Worm (Caenorhabditis elegans) whole organism, late embryonic: ENCODE results near the gene drap-1.

Source experiments
- ceh-18 ChIP-seq: sonication (generic microtip); optimal IDR thresholded peaks from 2 replicates; lab custom pipeline; 2016; ENCODE audit warnings: missing genetic modification characterization, missing compliant biosample characterization
- hlh-8 ChIP-seq: sonication (generic microtip); optimal IDR thresholded peaks from 2 replicates; lab custom pipeline; 2016; ENCODE audit warnings: missing genotype, missing genetic modification characterization, missing compliant biosample characterization
- rnt-1 ChIP-seq: sonication (generic microtip); optimal IDR thresholded peaks from 2 replicates; lab custom pipeline; 2016; ENCODE audit warnings: missing genetic modification characterization, missing compliant biosample characterization
- unc-55 ChIP-seq: sonication (generic microtip); optimal IDR thresholded peaks from 2 replicates; lab custom pipeline; 2017; ENCODE audit warnings: missing biosample characterization, missing genetic modification reagents, missing genetic modification characterization

DNA sequence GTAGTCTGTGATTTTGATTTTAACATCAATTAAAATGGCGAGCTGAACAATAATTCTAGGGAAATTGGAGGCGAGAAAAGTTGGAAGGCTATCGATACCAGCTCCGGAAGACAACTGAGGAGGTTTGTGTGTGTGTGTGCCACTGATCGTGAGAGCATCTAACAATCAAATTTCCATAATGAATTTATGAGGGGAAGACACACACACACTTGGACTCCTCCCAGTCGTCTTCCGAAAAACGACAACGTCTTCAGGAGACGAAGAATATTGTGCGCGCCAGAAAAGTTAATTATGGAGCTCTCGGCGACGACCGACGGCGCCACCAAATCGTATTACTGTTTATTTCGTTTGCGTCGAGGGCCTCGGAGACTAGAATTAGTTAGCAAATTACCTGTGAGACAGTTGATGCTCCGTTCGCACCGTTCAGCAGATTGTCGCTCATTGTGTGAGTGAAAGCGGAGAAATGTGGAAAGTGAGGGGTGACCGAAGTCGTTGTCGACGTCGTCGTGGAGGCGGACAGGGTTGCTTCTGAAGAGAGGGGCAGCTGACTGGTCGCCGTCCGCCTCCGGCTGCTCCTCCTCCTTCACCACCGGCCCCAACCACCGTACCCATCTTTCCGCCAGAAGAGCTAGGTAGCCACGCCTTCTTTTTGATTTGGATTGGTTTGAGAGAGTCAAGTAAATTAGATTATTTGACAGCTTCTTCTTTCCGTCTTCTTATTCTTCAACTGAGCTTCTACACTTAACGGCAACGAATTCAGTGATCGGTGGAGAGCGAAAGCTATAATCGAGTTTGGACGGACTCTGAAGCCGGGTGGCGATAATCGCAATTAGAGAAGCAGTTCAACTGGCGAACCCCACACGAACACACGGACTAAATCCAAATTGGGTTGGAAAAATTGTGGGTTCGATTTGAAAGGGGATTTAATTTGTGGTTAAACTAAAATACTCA, 39.2 kb downstream of the drap-1 start, which contains the start of gene unc-42:
- TF ChIP-seq ceh-18 (tag; lab: Kevin White, UChicago) (no peak), hlh-8 (no peak), unc-55 (GFP tag; lab: Kevin White, UChicago) (no peak), rnt-1 (tag; lab: Kevin White, UChicago) (no peak)
